Worm (Caenorhabditis elegans): ENCODE data around the gene C01G12.7.

- TF ChIP-seq snpc-4 (GFP tag; optimal IDR thresholded peaks at IDR 0.05): no peak
- no peak for TF ChIP-seq snpc-4 (tag; optimal IDR thresholded peaks at IDR 0.05)
- no peak for TF ChIP-seq ama-1 (optimal IDR thresholded peaks at IDR 0.05)
- TF ChIP-seq ama-1 (GFP tag; optimal IDR thresholded peaks at IDR 0.05): no peak
These were observed 13.8 kb upstream of the C01G12.7 start, which contains the start of gene F19H8.2 for ce11 chrII:14605479-14605878.

All from whole organism, young adult.